Worm (Caenorhabditis elegans): ENCODE results near the gene lin-31.

DNA sequence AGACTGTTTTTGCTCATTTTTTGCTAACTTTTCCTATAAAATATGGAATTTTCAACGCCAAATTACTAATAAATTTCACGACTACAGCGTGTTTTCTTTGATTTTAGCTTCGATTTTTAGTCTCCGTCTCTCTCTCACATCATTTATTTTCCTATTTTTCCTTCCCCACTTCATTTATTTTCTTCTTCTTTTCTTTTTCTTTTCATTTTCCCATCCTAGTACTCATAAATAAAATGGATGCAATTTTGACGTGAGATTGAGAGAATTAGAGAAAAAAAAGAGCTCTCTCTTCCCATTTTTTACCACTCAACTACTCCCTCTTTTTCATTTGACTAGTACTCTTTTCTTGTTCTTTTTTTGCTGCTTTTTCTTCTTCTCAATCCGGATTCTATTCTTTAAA lies 22.1 kb upstream of the lin-31 start:
- TF ChIP-seq mep-1 (tag; optimal IDR thresholded peaks at IDR 0.05) (no peak), unc-62 (GFP tag; optimal IDR thresholded peaks at IDR 0.05) (no peak), nhr-11 (tag; optimal IDR thresholded peaks at IDR 0.05) (no peak), grh-1 (GFP tag; IDR thresholded peaks at IDR 0.05) (no peak), ama-1 (optimal IDR thresholded peaks at IDR 0.05) (no peak), lsy-2 (tag; optimal IDR thresholded peaks at IDR 0.05) (peak in 1 of 2 experiments; percentile 52), aha-1 (tag; optimal IDR thresholded peaks at IDR 0.05) (no peak), lir-3 (tag; optimal IDR thresholded peaks at IDR 0.05; ENCODE audit: poor library complexity) (no peak)

All from whole organism, L1 larva.